Worm (Caenorhabditis elegans): ENCODE measurements around the gene C14C10.1.

The C14C10.1 gene

DNA sequence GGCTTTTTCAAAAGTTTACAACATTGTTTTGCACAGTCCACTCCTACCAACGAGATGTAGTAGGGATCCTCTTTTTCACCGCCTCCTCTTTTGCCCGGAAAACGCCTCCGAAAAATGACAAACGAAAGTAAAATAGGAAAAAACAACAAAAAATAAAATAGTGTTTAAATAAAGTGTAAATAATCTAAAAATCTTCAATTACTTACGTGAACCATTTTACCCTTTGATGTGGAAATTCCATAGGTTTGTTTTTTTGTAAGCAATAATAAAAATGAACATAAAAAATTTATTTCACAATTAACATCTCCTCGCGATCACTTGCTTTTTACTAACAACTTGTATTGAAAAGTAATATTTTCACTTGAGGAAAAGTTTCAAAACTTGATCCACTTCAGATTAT lies at the start of gene C14C10.1:
TSS of gene C14C10.1 (plus strand) at position 301 of the 400 bp plus-strand sequence.
- no peak for TF ChIP-seq unc-62 (GFP tag; optimal IDR thresholded peaks at IDR 0.05)
- TF ChIP-seq pqm-1 (tag; optimal IDR thresholded peaks at IDR 0.05): no peak
- no peak for TF ChIP-seq efl-3 (GFP tag; optimal IDR thresholded peaks at IDR 0.05)
- no peak for TF ChIP-seq blmp-1 (tag; optimal IDR thresholded peaks at IDR 0.05)
- TF ChIP-seq nhr-84 (tag; optimal IDR thresholded peaks at IDR 0.05): no peak
- no peak for TF ChIP-seq xbp-1 (tag; optimal IDR thresholded peaks at IDR 0.05)
- no peak for TF ChIP-seq rnt-1 (tag; optimal IDR thresholded peaks at IDR 0.05)

DNA sequence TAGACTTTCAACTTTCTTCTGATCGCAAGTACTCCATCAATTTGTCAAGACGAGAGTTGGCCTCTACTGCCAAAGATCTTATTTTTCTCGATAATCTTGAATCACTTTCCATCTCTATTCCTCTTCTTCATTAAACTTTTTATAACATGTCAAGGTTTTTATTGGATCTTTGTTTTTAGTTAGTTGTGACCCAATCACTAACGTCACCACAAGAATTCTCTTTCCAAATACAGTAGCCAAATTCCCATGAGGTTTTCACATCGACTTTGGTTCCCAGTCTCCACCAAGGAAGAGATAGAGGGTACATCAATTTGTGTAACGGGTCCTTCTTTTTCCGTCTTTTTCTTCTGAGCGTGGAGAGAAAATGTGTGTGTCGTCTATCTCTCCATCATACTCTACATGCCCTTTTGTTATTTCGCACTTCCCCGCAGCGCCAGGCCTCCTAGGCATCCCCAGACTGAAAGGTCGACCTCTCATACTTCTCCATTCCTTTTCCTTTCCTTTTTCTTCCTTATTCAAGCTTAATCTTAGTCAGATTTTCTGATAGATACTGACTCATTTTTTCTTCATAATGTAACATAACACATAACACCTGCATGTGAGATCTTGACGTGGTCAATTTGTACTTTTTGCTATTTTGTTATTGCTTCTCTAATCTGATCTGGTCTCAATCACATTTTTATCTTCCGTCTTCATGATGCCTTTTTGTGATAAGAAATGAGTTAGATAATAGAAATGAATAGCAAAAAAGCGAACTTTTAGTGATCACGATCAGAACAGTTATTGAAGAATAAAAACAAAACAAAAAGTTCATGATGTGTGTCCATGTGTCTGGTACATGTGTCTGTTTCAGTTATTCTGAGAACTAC lies 48.9 kb upstream of the C14C10.1 start:
- TF ChIP-seq mep-1 (tag; optimal IDR thresholded peaks at IDR 0.05) (peak; percentile 45), dsc-1 (tag; optimal IDR thresholded peaks at IDR 0.05) (peak; percentile 9), ceh-82 (tag; optimal IDR thresholded peaks at IDR 0.05) (peak in 1 of 3 experiments; percentile 19), nhr-20 (tag; optimal IDR thresholded peaks at IDR 0.05) (no peak), nhr-85 (tag) (peak; percentile 74), lin-14 (GFP tag; optimal IDR thresholded peaks at IDR 0.05) (peak; percentile 67), nhr-77 (tag; optimal IDR thresholded peaks at IDR 0.05) (no peak), xbp-1 (tag; optimal IDR thresholded peaks at IDR 0.05) (no peak), tbx-2 (tag; optimal IDR thresholded peaks at IDR 0.05) (no peak), ces-1 (GFP tag; optimal IDR thresholded peaks at IDR 0.05) (no peak), lin-13 (GFP tag; optimal IDR thresholded peaks at IDR 0.05) (no peak), zag-1 (tag; optimal IDR thresholded peaks at IDR 0.05) (no peak), lin-35 (GFP tag; optimal IDR thresholded peaks at IDR 0.05) (peak in 1 of 2 experiments; percentile 9), C04F5.9 (tag; optimal IDR thresholded peaks at IDR 0.05) (no peak), rnt-1 (tag; optimal IDR thresholded peaks at IDR 0.05) (peak; percentile 9), aha-1 (tag; optimal IDR thresholded peaks at IDR 0.05) (no peak), ztf-4 (tag; optimal IDR thresholded peaks at IDR 0.05) (no peak), lsy-2 (tag; optimal IDR thresholded peaks at IDR 0.05) (peak in 1 of 2 experiments; percentile 26), efl-1 (optimal IDR thresholded peaks at IDR 0.05) (no peak), efl-1 (GFP tag; optimal IDR thresholded peaks at IDR 0.05 in 1 of 2) (peak in 1 of 2 experiments; percentile 6), zip-4 (GFP tag; optimal IDR thresholded peaks at IDR 0.05) (no peak)

DNA sequence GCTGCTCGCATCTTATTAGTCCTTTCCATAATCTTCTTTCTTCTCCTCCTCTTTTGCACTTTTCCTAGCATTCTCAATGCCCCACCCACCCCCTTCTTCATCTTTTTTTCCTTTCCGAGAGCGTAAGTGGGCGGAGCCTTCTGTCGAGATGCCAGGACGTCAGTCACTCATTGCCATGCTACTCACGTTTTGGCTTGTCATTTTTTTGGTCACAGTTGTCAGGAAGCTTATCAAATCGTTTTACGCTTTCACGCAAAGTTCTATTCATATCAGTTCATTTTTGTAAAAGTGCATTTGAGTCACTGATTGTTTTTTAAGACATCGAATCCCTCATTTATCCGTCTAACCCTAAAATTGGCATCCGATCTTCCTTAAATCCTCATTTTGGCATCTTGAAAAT lies 48.1 kb upstream of the C14C10.1 start:
- TF ChIP-seq pqm-1 (tag; optimal IDR thresholded peaks at IDR 0.05): no peak
- no peak for TF ChIP-seq unc-98 (GFP tag; IDR thresholded peaks at IDR 0.05)
- TF ChIP-seq lin-14 (GFP tag; optimal IDR thresholded peaks at IDR 0.05): peak; percentile 53
- no peak for TF ChIP-seq pag-3 (tag; optimal IDR thresholded peaks at IDR 0.05; ENCODE audit: borderline replicate concordance, insufficient read depth)
- TF ChIP-seq blmp-1 (tag; optimal IDR thresholded peaks at IDR 0.05): peak; percentile 11
- peak; percentile 5 for TF ChIP-seq fkh-8 (tag; optimal IDR thresholded peaks at IDR 0.05)
- TF ChIP-seq efl-1 (optimal IDR thresholded peaks at IDR 0.05): no peak
- TF ChIP-seq efl-1 (GFP tag; optimal IDR thresholded peaks at IDR 0.05 in 1 of 2): peak in 1 of 2 experiments; percentile 16

DNA sequence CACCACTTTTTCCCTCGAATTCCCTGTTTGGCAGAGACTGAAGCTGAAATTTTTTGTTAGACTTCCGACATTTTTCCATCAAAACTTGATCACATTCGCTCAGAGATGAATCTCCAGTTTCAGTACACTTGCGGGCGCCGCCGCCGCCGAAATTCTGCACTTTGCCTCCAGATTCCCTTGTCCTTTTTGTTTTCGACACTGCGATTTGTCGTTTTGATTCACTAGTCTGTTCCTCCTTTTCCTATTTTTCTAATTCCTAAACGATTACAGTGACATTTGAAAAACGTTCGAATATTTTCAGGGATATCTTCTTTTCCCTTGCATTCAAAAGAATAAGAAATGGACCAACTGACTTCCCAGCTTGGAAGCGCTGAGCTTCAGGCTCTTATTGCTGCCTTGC lies 47.4 kb upstream of the C14C10.1 start, which contains the start of gene F45D3.2:
TSS of gene F45D3.2 (plus strand) at position 301 of the 400 bp plus-strand sequence.
- no peak for TF ChIP-seq tbx-2 (tag; optimal IDR thresholded peaks at IDR 0.05)

DNA sequence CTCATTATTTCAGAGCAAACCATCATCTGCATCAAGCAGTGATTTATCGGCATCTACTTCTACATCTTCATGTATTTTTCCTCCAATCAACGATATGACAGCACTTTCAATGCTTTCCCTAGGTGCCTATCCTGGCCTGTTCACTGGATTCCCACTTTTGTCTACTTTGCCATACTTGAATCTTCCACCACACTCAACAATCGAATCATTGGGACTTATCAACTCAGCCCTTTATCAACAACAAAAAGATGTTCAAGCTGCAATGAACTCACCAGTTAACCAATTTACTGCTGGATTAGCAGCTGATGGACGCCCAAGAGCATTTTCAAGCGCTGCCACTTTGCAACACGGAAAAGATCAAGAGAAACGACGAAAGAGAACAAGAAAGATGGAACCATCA lies 46.9 kb upstream of the C14C10.1 start:
- TF ChIP-seq jun-1 (tag; optimal IDR thresholded peaks at IDR 0.05) (no peak), elt-2 (tag; optimal IDR thresholded peaks at IDR 0.05) (no peak), sox-4 (tag; optimal IDR thresholded peaks at IDR 0.05) (no peak), xbp-1 (tag; optimal IDR thresholded peaks at IDR 0.05) (no peak), aly-2 (tag; optimal IDR thresholded peaks at IDR 0.05) (no peak), ets-5 (GFP tag; IDR thresholded peaks at IDR 0.05) (no peak), nhr-77 (tag; optimal IDR thresholded peaks at IDR 0.05) (no peak), ces-1 (GFP tag; optimal IDR thresholded peaks at IDR 0.05) (no peak), rnt-1 (tag; optimal IDR thresholded peaks at IDR 0.05) (no peak)
